Fruit fly (Drosophila melanogaster): ENCODE data around the gene CG10654.

Gene CG10654

DNA sequence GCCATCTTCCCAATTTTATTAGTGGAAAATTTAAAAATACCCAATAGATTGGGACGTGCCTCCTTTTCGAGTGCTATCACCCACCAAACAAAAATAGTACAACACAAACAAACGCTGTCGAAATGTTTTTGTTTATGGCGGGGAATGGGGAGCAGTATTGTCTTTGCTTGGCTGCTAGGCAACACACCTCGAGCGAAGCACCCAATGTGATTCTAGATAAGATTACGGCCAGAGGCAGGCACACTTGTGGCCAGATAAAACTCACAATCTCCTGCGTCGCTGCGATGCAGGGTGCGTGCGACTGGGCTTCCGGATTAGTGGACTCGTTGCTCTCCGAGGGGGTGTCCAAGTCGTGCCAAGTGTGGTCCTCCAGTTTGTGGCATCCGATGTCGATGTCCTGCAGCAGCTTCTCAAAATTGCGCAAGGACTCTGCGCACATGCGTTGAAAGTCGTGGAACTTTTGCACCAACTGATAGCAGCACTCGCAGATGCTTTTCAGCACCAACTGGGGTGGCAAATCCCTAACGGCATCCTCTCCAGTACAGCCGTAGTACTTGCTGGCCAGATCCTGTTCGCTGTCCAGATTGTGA, 582 bp downstream of the CG10654 start (continued):
- no peak for TF ChIP-seq wdn (GFP tag; IDR thresholded peaks at IDR 0.05)
- no peak for TF ChIP-seq CG17361 (GFP tag; IDR thresholded peaks at IDR 0.05)
- TF ChIP-seq CG6683 (GFP tag; optimal IDR thresholded peaks at IDR 0.05) = no peak
- TF ChIP-seq slp2 (GFP tag; optimal IDR thresholded peaks at IDR 0.05) = no peak
- no peak for TF ChIP-seq pan (optimal IDR thresholded peaks at IDR 0.05)
- TF ChIP-seq pan (GFP tag; optimal IDR thresholded peaks at IDR 0.05 in 1 of 2, IDR thresholded peaks at IDR 0.05 in 1 of 2) = no peak
- TF ChIP-seq Usf (GFP tag; optimal IDR thresholded peaks at IDR 0.05) = no peak
- TF ChIP-seq CG11085 (GFP tag; IDR thresholded peaks at IDR 0.05) = no peak
- no peak for TF ChIP-seq dan (GFP tag; IDR thresholded peaks at IDR 0.05)
- TF ChIP-seq Dref (GFP tag; IDR thresholded peaks at IDR 0.05) = no peak
- no peak for TF ChIP-seq da (GFP tag; optimal IDR thresholded peaks at IDR 0.05)
- no peak for TF ChIP-seq chn (GFP tag; optimal IDR thresholded peaks at IDR 0.05)
- TF ChIP-seq Sry-β (GFP tag; optimal IDR thresholded peaks at IDR 0.05) = no peak
- TF ChIP-seq Mrtf (GFP tag; IDR thresholded peaks at IDR 0.05) = no peak
- no peak for TF ChIP-seq Taf1 (GFP tag; IDR thresholded peaks at IDR 0.05)
- TF ChIP-seq CG2129 (GFP tag; IDR thresholded peaks at IDR 0.05; ENCODE audit: partially characterized antibody) = no peak
- peak; percentile 30; the same call in 1 of the 3 replicates for TF ChIP-seq row (GFP tag; IDR thresholded peaks at IDR 0.05)
- TF ChIP-seq yki (optimal IDR thresholded peaks at IDR 0.05) = no peak
- TF ChIP-seq CG3847 (GFP tag; IDR thresholded peaks at IDR 0.05) = no peak
- TF ChIP-seq Doc2 (GFP tag; IDR thresholded peaks at IDR 0.05) = no peak
- no peak for TF ChIP-seq CG13424 (tag; optimal IDR thresholded peaks at IDR 0.05)
- no peak for TF ChIP-seq knrl (GFP tag; IDR thresholded peaks at IDR 0.05; ENCODE audit: partially characterized antibody)
- no peak for TF ChIP-seq Atf-2 (GFP tag; optimal IDR thresholded peaks at IDR 0.05)
- no peak for TF ChIP-seq lbe (GFP tag; optimal IDR thresholded peaks at IDR 0.05)
- no peak for TF ChIP-seq hkb (optimal IDR thresholded peaks at IDR 0.05)
- TF ChIP-seq hkb (GFP tag; IDR thresholded peaks at IDR 0.05) = 0 out of 2 replicates have a peak, but pooled peaks have one; percentile 23
- no peak for TF ChIP-seq CG14860 (GFP tag; IDR thresholded peaks at IDR 0.05; ENCODE audit: partially characterized antibody)
- TF ChIP-seq CG3995 (GFP tag; optimal IDR thresholded peaks at IDR 0.05) = peak; percentile 52
- TF ChIP-seq CG12769 (tag; optimal IDR thresholded peaks at IDR 0.05) = no peak
- peak; percentile 95 for TF ChIP-seq grn (GFP tag; optimal IDR thresholded peaks at IDR 0.05)
- no peak for TF ChIP-seq CG7556 (GFP tag; optimal IDR thresholded peaks at IDR 0.05)
- TF ChIP-seq CG4424 (GFP tag; optimal IDR thresholded peaks at IDR 0.05) = no peak
- TF ChIP-seq CG10979 (tag; optimal IDR thresholded peaks at IDR 0.05) = no peak
- TF ChIP-seq fru (optimal IDR thresholded peaks at IDR 0.05) = no peak
- TF ChIP-seq z (GFP tag; IDR thresholded peaks at IDR 0.05) = peak; percentile 42; the same call in 2 of the 3 replicates
- TF ChIP-seq CG12155 (GFP tag; optimal IDR thresholded peaks at IDR 0.05) = no peak
- TF ChIP-seq repo (GFP tag; optimal IDR thresholded peaks at IDR 0.05) = no peak
- peak; percentile 76; the same call in 2 of the 3 replicates for TF ChIP-seq CG6175 (GFP tag; IDR thresholded peaks at IDR 0.05)
- TF ChIP-seq Med (GFP tag) = peak; percentile 31
- no peak for TF ChIP-seq ato (GFP tag; IDR thresholded peaks at IDR 0.05; ENCODE audit: partially characterized antibody)

DNA sequence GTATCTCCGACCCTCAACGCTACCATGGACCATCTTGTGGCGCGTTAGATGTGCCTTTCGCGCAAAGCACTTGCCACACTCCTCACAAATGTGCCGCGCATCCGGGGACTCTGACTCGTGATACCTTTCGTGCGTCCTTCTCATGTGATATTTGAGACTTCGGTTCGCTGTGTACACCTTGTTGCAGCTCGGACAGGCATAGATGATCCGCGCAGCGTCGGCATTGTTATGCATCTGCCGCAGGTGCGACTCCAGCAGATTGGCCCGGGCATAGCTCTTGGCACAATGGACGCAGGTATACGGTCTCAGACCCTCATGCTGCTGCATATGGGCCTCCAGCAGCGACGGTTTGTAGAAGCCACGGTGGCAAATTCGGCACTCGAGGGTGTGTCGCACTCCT, 1.6 kb downstream of the CG10654 start:
- TF ChIP-seq CG15479 (GFP tag; optimal IDR thresholded peaks at IDR 0.05) (peak; percentile 35), Med (GFP tag) (peak; percentile 39), lmd (GFP tag; IDR thresholded peaks at IDR 0.05) (0 out of 2 replicates have a peak, but pooled peaks have one; percentile 14), Atf-2 (GFP tag; optimal IDR thresholded peaks at IDR 0.05) (no peak), CG17802 (tag; optimal IDR thresholded peaks at IDR 0.05) (no peak), bab2 (GFP tag; optimal IDR thresholded peaks at IDR 0.05) (no peak), CG14441 (GFP tag; IDR thresholded peaks at IDR 0.05) (no peak), emc (GFP tag; optimal IDR thresholded peaks at IDR 0.05) (no peak), CG10147 (GFP tag; optimal IDR thresholded peaks at IDR 0.05) (no peak), Ssrp (tag; optimal IDR thresholded peaks at IDR 0.05) (no peak), CG16813 (GFP tag; IDR thresholded peaks at IDR 0.05; ENCODE audit: partially characterized antibody) (0 out of 3 replicates have a peak, but pooled peaks have one; percentile 10), Elba2 (GFP tag; optimal IDR thresholded peaks at IDR 0.05) (no peak), Bteb2 (GFP tag; optimal IDR thresholded peaks at IDR 0.05) (no peak), twi (tag; optimal IDR thresholded peaks at IDR 0.05) (peak; percentile 68), CG3726 (GFP tag; IDR thresholded peaks at IDR 0.05) (0 out of 3 replicates have a peak, but pooled peaks have one; percentile 20), HLH4C (GFP tag; IDR thresholded peaks at IDR 0.05; ENCODE audit: partially characterized antibody) (0 out of 3 replicates have a peak, but pooled peaks have one; percentile 23)
